Worm (Caenorhabditis elegans) whole organism, L4/young adult: ENCODE data around the gene F46B3.16.

Source experiments
- dao-5 ChIP-seq: sonication (generic microtip); optimal IDR thresholded peaks from 2 replicates; lab custom pipeline; 2016; ENCODE audit warnings: missing genotype, missing genetic modification characterization, moderate library complexity, missing compliant biosample characterization
- him-1 ChIP-seq: sonication (generic microtip); optimal IDR thresholded peaks from 2 replicates; lab custom pipeline; 2016; ENCODE audit warnings: missing genotype, missing genetic modification reagents, missing genetic modification characterization, missing compliant biosample characterization

DNA sequence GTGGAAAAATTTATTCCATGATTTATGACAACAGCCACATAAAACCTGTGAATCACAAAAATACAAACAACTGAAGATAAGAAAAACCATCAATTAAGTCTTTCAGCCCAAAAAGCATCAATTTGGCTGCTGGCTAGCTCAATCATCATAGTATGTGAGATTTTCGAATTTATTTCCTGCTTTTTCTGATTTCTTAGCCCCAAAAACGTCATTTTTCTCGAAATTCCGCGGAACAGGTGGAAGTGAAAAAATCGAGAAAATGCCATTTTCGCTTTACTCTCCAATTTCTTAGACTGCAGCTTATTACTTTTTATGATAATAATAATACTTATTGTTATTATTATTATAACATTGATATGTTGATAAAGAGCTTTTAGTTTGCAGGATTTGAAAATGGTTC, 7.5 kb downstream of the F46B3.16 start, which contains the start of gene srxa-15:
- no peak for TF ChIP-seq him-1 (tag; lab: Kevin White, UChicago)
- no peak for TF ChIP-seq dao-5 (tag; lab: Kevin White, UChicago)
